Worm (Caenorhabditis elegans): Measurements from ENCODE around the gene mdt-20.

The mdt-20 gene

DNA sequence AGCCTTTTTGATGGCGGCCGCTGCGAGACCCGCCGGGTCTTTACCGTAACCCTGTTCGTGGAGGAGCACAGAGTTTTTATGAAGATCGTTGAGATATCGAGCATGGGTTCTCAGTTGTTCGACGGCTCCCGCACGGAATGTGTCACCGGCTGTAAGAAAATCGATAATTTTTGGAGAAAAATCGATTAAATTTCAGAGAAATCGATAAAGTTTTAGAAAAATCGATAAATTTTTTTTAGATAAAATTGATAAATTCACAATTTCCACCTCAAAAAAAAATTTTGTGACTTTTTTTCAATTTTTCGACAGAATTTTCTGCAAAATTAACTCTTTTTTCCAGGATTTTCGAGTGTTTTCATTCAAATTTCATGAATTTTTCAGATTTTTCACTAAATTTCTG is 47.2 kb downstream of the mdt-20 start:
- TF ChIP-seq ceh-28 (tag; optimal IDR thresholded peaks at IDR 0.05) (peak; percentile 70), fkh-2 (tag; optimal IDR thresholded peaks at IDR 0.05) (no peak)

DNA sequence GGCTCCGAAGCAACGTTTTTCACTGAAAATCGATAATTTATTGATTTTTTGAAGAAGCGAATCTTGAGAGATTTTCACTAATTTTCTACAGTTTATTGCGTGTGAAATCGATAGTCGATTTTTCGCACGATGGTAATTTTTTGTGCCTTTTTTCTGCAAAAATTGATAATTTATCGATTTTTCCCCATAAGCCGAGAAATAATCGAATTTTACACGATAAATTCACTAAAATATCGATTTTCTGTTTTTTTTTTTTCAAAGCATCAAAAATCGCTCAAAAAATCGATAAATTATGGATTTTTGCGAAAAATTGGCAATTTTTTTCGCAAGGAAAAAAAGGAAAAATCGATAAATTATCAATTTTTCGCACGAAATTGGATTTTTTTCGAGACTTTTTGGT is 48.2 kb downstream of the mdt-20 start:
- TF ChIP-seq ceh-28 (tag; optimal IDR thresholded peaks at IDR 0.05) (peak; percentile 81), ceh-16 (tag; optimal IDR thresholded peaks at IDR 0.05) (no peak)

DNA sequence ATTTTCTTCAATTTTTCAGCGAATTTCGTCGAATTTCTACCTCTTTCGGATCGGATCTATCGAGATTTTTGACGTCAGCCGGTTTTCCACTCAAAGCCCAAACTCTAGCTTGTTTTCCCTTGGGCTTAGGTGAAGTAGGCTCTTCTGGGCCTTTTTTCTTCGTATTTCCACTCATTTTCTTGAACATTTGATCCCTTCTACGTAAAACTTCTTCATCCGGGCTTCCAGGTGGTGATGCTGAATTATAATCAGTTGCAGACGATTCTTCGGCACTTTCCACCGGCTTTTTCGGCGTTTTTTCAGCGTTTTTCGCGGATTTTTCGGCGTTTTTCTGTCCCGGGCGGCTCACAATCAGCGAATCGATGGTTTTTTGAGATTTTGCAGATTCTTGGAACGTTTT is 50.5 kb downstream of the mdt-20 start:
- no peak for TF ChIP-seq fkh-10 (GFP tag; optimal IDR thresholded peaks at IDR 0.05)
- TF ChIP-seq eor-1 (tag; optimal IDR thresholded peaks at IDR 0.05): no peak
- no peak for TF ChIP-seq daf-12 (tag; optimal IDR thresholded peaks at IDR 0.05)
- no peak for TF ChIP-seq aly-2 (tag; optimal IDR thresholded peaks at IDR 0.05)
- no peak for TF ChIP-seq ztf-4 (tag; optimal IDR thresholded peaks at IDR 0.05)
- TF ChIP-seq hmg-11 (tag; optimal IDR thresholded peaks at IDR 0.05): no peak

DNA sequence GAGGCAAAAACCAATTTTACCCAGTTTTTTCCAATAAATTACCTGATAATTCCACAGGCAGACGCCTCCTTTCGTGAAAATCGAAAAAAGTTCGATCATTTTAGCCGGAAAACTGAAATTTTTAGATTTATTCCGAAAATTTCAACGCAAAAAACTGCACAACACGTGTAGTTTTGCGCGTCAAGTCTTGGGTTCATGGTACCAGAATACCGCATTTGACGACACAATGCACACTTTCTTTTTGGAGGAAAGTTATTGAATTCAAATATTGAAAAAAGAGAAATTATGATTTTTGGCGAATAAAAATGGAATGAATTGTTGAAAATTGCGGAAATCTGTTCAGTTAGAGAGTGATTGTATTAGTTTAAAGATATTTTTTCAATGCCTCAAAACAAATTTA is 52.1 kb downstream of the mdt-20 start, which contains the start of gene F38A1.8:
TSS of gene F38A1.8 (minus strand) at position 167 of the 400 bp plus-strand sequence.
- TF ChIP-seq nhr-67 (tag; optimal IDR thresholded peaks at IDR 0.05) (no peak), snpc-4 (tag; optimal IDR thresholded peaks at IDR 0.05) (no peak), ztf-11 (tag; optimal IDR thresholded peaks at IDR 0.05) (no peak), hmg-11 (tag; optimal IDR thresholded peaks at IDR 0.05) (no peak), nhr-25 (tag; optimal IDR thresholded peaks at IDR 0.05) (peak; percentile 12), nhr-23 (tag; optimal IDR thresholded peaks at IDR 0.05) (peak; percentile 70), ceh-16 (tag; optimal IDR thresholded peaks at IDR 0.05) (no peak), lin-15B (tag; optimal IDR thresholded peaks at IDR 0.05) (peak; percentile 80), elt-2 (tag; optimal IDR thresholded peaks at IDR 0.05) (no peak), nhr-76 (tag; optimal IDR thresholded peaks at IDR 0.05) (no peak), elt-1 (tag; optimal IDR thresholded peaks at IDR 0.05) (no peak), mdl-1 (tag; optimal IDR thresholded peaks at IDR 0.05) (peak; percentile 17), R02D3.7 (tag; optimal IDR thresholded peaks at IDR 0.05) (peak; percentile 37), ceh-9 (tag; optimal IDR thresholded peaks at IDR 0.05) (no peak), lin-39 (tag; optimal IDR thresholded peaks at IDR 0.05) (no peak), aly-2 (tag; optimal IDR thresholded peaks at IDR 0.05) (no peak), ZK546.5 (tag; optimal IDR thresholded peaks at IDR 0.05) (no peak), unc-39 (tag; optimal IDR thresholded peaks at IDR 0.05) (no peak), mml-1 (tag; optimal IDR thresholded peaks at IDR 0.05) (no peak)

Data from whole organism, L3 larva.